Worm (Caenorhabditis elegans): ENCODE measurements around the gene nth-1.

DNA sequence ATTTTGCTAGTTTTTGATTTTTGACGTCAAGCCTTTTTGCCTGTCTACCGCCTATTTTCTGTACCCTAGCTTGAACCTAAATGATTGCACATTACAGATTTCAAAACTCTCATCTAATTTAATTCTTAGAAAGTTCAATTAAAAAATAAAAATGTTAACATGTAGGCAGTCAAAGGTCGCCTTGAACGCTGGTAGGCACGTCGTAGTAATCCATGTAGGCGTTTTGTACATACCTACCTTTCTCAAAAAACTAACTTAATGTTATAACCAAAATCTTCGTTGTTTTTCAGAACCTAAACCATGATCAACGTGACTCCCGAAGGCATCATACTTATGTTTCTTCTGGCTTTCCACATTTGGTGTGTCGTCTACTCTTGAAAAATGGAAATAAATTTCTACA, 29.8 kb upstream of the nth-1 start, which contains the start of gene H38K22.9:
- no peak for TF ChIP-seq ama-1 (optimal IDR thresholded peaks at IDR 0.05)
- no peak for TF ChIP-seq pqm-1 (tag; optimal IDR thresholded peaks at IDR 0.05)
- no peak for TF ChIP-seq pha-4 (tag; optimal IDR thresholded peaks at IDR 0.05)
- TF ChIP-seq fkh-10 (GFP tag; optimal IDR thresholded peaks at IDR 0.05), result no peak
- no peak for TF ChIP-seq nhr-237 (tag; optimal IDR thresholded peaks at IDR 0.05)
- no peak for TF ChIP-seq snpc-4 (tag; optimal IDR thresholded peaks at IDR 0.05)
- no peak for TF ChIP-seq egl-27 (tag; optimal IDR thresholded peaks at IDR 0.05)
- TF ChIP-seq ztf-11 (tag; optimal IDR thresholded peaks at IDR 0.05), result no peak
